Worm (Caenorhabditis elegans): Measurements from ENCODE around the gene F36H9.4.

DNA sequence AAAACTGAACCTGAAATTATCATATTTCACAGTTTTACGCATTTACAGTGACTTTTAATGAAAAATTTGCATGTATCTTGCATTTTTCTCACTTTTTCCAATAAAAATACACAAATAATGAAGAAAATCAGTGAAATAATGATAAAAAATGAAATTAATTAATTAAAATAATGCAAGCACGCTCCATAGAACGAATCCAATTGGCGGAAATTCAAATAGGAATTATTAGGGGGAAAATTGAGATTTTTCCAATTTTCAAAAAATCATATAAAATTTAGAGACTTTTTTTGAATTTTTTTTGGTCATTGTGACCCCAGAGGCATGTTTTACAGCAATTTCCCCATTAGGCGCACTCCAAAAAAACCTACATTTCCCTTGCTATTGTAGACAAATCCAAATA lies 41.7 kb upstream of the F36H9.4 start:
- TF ChIP-seq elt-1 (tag; optimal IDR thresholded peaks at IDR 0.05; ENCODE audit: borderline replicate concordance, insufficient read depth), result no peak
- TF ChIP-seq unc-62 (GFP tag; optimal IDR thresholded peaks at IDR 0.05), result no peak
- no peak for TF ChIP-seq ceh-39 (tag; optimal IDR thresholded peaks at IDR 0.05)
- no peak for TF ChIP-seq nhr-12 (tag; optimal IDR thresholded peaks at IDR 0.05)

All from whole organism, mixed stage, embryonic.